Fruit fly (Drosophila melanogaster) whole organism, wandering third instar larva: ENCODE data around the gene GstZ2.
A peak's percentile ranks its signal among the peaks of the same experiment; 100 is the strongest.

Experiments
- Abd-B ChIP-seq: fragments of >200 bp; optimal IDR thresholded peaks from 2 replicates; lab custom pipeline; 2017; ENCODE audit warnings: missing biosample characterization, missing genetic modification characterization
- CG9705 ChIP-seq: fragments of 200-800 bp; sonication (Bioruptor generic); optimal IDR thresholded peaks from 2 replicates; lab custom pipeline; 2018; ENCODE audit warnings: missing biosample characterization, mild to moderate bottlenecking, missing genetic modification characterization
- CrebA ChIP-seq: fragments of 200-800 bp; sonication (Bioruptor generic); optimal IDR thresholded peaks from 2 replicates; lab custom pipeline; 2016; ENCODE audit warnings: missing biosample characterization, mild to moderate bottlenecking, missing genetic modification characterization, borderline replicate concordance
- Dfd ChIP-seq: fragments of >200 bp; optimal IDR thresholded peaks from 2 replicates; lab custom pipeline; 2017; ENCODE audit warnings: missing biosample characterization, missing genetic modification characterization
- Dif ChIP-seq: fragments of 200-275, 200-300 bp; sonication (Bioruptor generic); optimal IDR thresholded peaks from 2 replicates; lab custom pipeline; 2018; ENCODE audit warnings: missing biosample characterization, missing genetic modification characterization; ENCODE audit not compliant: partially characterized antibody
- GATAd ChIP-seq: sonication (Bioruptor generic); optimal IDR thresholded peaks from 2 replicates; lab custom pipeline; 2016; ENCODE audit warnings: missing biosample characterization, missing genetic modification characterization
- Hnf4 ChIP-seq: fragments of 200-800 bp; sonication (Bioruptor generic); optimal IDR thresholded peaks from 2 replicates; lab custom pipeline; 2016; ENCODE audit warnings: missing biosample characterization, mild to moderate bottlenecking, missing genetic modification characterization
- Hr78 ChIP-seq: fragments of >200 bp; optimal IDR thresholded peaks from 2 replicates; lab custom pipeline; 2017; ENCODE audit warnings: missing biosample characterization, missing genetic modification characterization
- Hr83 ChIP-seq: fragments of 200-300 bp; sonication (Bioruptor generic); optimal IDR thresholded peaks from 2 replicates; lab custom pipeline; 2016; ENCODE audit warnings: missing biosample characterization, mild to moderate bottlenecking, missing genetic modification characterization, moderate library complexity; ENCODE audit not compliant: poor library complexity, severe bottlenecking
- Mio ChIP-seq: sonication (Bioruptor generic); optimal IDR thresholded peaks from 2 replicates; lab custom pipeline; 2016; ENCODE audit warnings: missing biosample characterization, missing genetic modification characterization
- N ChIP-seq: fragments of >200 bp; optimal IDR thresholded peaks from 2 replicates; lab custom pipeline; 2018; ENCODE audit warnings: missing biosample characterization, missing external identifiers, missing genetic modification characterization
- OdsH ChIP-seq: fragments of 200-800 bp; sonication (Bioruptor generic); optimal IDR thresholded peaks from 2 replicates; lab custom pipeline; 2016; ENCODE audit warnings: missing biosample characterization, mild to moderate bottlenecking, missing genetic modification characterization
- Rel ChIP-seq, 2 experiments: fragments of 200-800 bp; sonication (Bioruptor generic) in 1 of 2; optimal IDR thresholded peaks; 2 replicates in 1 of 2; 3 replicates in 1 of 2; lab custom pipeline; 2016 to 2019; ENCODE audit warnings: mild to moderate bottlenecking in 2 of 2, missing biosample characterization in 2 of 2, missing genetic modification characterization in 2 of 2, moderate library complexity in 1 of 2
- Sp1 ChIP-seq: fragments of 200-800 bp; sonication (Bioruptor generic); optimal IDR thresholded peaks from 3 replicates; lab custom pipeline; 2019; ENCODE audit warnings: missing biosample characterization, mild to moderate bottlenecking, missing genetic modification characterization, moderate library complexity
- Vsx2 ChIP-seq: fragments of 200-300, 225-300 bp; sonication (Bioruptor generic); optimal IDR thresholded peaks from 2 replicates; lab custom pipeline; 2018; ENCODE audit warnings: missing biosample characterization, missing genetic modification characterization; ENCODE audit not compliant: partially characterized antibody
- br ChIP-seq: fragments of 200-800 bp; sonication (Bioruptor generic); optimal IDR thresholded peaks from 2 replicates; lab custom pipeline; 2016; ENCODE audit warnings: missing biosample characterization, missing genetic modification characterization
- brk ChIP-seq: fragments of 200-800 bp; sonication (Bioruptor generic); optimal IDR thresholded peaks from 2 replicates; lab custom pipeline; 2016; ENCODE audit warnings: missing biosample characterization, mild to moderate bottlenecking, missing genetic modification characterization
- dl ChIP-seq, 2 experiments: fragments of 175-275, 200-275 bp in 1 of 2; fragments of 200-275 bp in 1 of 2; sonication (Bioruptor generic); optimal IDR thresholded peaks; lab custom pipeline; 2018; ENCODE audit warnings: mild to moderate bottlenecking in 2 of 2, missing biosample characterization in 2 of 2, missing genetic modification characterization in 2 of 2, moderate library complexity in 2 of 2; ENCODE audit not compliant: partially characterized antibody in 2 of 2, insufficient read depth in 1 of 2
- dmrt93B ChIP-seq: fragments of 200-800 bp; sonication (Bioruptor generic); optimal IDR thresholded peaks from 2 replicates; lab custom pipeline; 2018; ENCODE audit warnings: missing biosample characterization, mild to moderate bottlenecking, missing genetic modification characterization
- ey ChIP-seq: fragments of 200-800 bp; sonication (Bioruptor generic); optimal IDR thresholded peaks from 2 replicates; lab custom pipeline; 2016; ENCODE audit warnings: missing biosample characterization, missing genetic modification characterization
- foxo ChIP-seq, 2 experiments: fragments of 200-800 bp; sonication (Bioruptor generic); optimal IDR thresholded peaks; 2 replicates in 1 of 2; 3 replicates in 1 of 2; lab custom pipeline; 2016 to 2017; ENCODE audit warnings: missing biosample characterization in 2 of 2, missing genetic modification characterization in 2 of 2
- fru ChIP-seq: fragments of 200-800 bp; sonication (Bioruptor generic); optimal IDR thresholded peaks from 3 replicates; lab custom pipeline; 2016; ENCODE audit warnings: missing biosample characterization, mild to moderate bottlenecking, missing genetic modification characterization
- h ChIP-seq: fragments of 200-800 bp; sonication (Bioruptor generic); optimal IDR thresholded peaks from 3 replicates; lab custom pipeline; 2016; ENCODE audit warnings: missing biosample characterization, mild to moderate bottlenecking, missing genetic modification characterization
- jim ChIP-seq: fragments of 175-275, 200-325 bp; sonication (Bioruptor generic); optimal IDR thresholded peaks from 2 replicates; lab custom pipeline; 2016; ENCODE audit warnings: missing biosample characterization, mild to moderate bottlenecking, missing genetic modification characterization
- lola ChIP-seq: fragments of >200 bp; optimal IDR thresholded peaks from 2 replicates; lab custom pipeline; 2017; ENCODE audit warnings: missing biosample characterization, missing genetic modification characterization
- pan ChIP-seq: fragments of >200 bp; optimal IDR thresholded peaks from 2 replicates; lab custom pipeline; 2017
- psq ChIP-seq: fragments of 200-800 bp; sonication (Bioruptor generic); optimal IDR thresholded peaks from 3 replicates; lab custom pipeline; 2017; ENCODE audit warnings: missing biosample characterization, mild to moderate bottlenecking, missing genetic modification characterization, moderate library complexity
- rgr ChIP-seq: fragments of 200-800 bp; sonication (Bioruptor generic); optimal IDR thresholded peaks from 3 replicates; lab custom pipeline; 2016; ENCODE audit warnings: missing biosample characterization, mild to moderate bottlenecking, missing genetic modification characterization
- sage ChIP-seq: fragments of 200-800 bp; sonication (Bioruptor generic); optimal IDR thresholded peaks from 2 replicates; lab custom pipeline; 2016; ENCODE audit warnings: missing biosample characterization, mild to moderate bottlenecking, missing genetic modification characterization
- sv ChIP-seq: fragments of 200-800 bp; sonication (Bioruptor generic); optimal IDR thresholded peaks from 3 replicates; lab custom pipeline; 2016; ENCODE audit warnings: missing biosample characterization, missing genetic modification characterization
- tai ChIP-seq: sonication (Bioruptor generic); optimal IDR thresholded peaks from 2 replicates; lab custom pipeline; 2016; ENCODE audit warnings: missing biosample characterization, missing genetic modification characterization
- usp ChIP-seq: fragments of >200 bp; optimal IDR thresholded peaks from 2 replicates; lab custom pipeline; 2017; ENCODE audit warnings: missing biosample characterization, missing genetic modification characterization
- woc ChIP-seq: sonication (Bioruptor generic); optimal IDR thresholded peaks from 2 replicates; lab custom pipeline; 2016; ENCODE audit warnings: missing biosample characterization, mild to moderate bottlenecking, missing genetic modification characterization

The GstZ2 gene

dm6 chr3R:9433774-9434173, 26.7 kb downstream of the GstZ2 start:
- TF ChIP-seq tai (no peak), OdsH (no peak), jim (GFP tag; lab: Kevin White, UChicago) (no peak), h (GFP tag; lab: Kevin White, UChicago) (no peak), Abd-B (GFP tag; lab: Kevin White, UChicago) (no peak), CrebA (GFP tag; lab: Kevin White, UChicago) (no peak), Sp1 (no peak), fru (GFP tag; lab: Kevin White, UChicago) (no peak), Mio (GFP tag; lab: Kevin White, UChicago) (no peak), sage (GFP tag; lab: Kevin White, UChicago) (no peak), Dfd (GFP tag; lab: Kevin White, UChicago) (no peak), CG9705 (no peak), brk (GFP tag; lab: Kevin White, UChicago) (no peak), br (no peak)

DNA sequence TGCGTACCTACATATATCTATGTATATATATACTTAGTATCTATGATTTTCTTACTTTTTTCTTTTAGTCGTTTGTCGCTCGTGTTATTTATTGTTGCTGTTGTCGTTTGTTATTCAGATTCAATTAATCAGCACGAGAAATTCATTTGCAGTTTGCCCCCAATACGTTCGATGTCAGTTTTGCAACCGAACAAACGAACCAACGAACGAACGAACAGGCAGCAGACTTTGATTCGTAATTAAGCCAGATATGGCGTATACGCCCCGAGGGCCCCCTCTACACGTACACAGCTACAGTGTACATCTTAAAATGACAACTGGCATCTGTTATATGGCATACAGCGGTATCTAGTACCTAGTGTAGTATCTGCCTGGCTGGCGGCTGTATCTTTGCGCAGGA, 27.2 kb downstream of the GstZ2 start:
- TF ChIP-seq ey (GFP tag; lab: Kevin White, UChicago) (no peak), Rel (GFP tag; optimal IDR thresholded peaks at IDR 0.05; lab: Kevin White, UChicago) (no peak), Rel (tag; optimal IDR thresholded peaks at IDR 0.05; lab: Kevin White, UChicago) (no peak), Hr83 (GFP tag; lab: Kevin White, UChicago) (no peak), dl (GFP tag; optimal IDR thresholded peaks at IDR 0.05; lab: Kevin White, UChicago; ENCODE audit: insufficient read depth in 1 of 2, partially characterized antibody in 2 of 2) (no peak), jim (GFP tag; lab: Kevin White, UChicago) (no peak), CrebA (GFP tag; lab: Kevin White, UChicago) (no peak), pan (lab: Kevin White, UChicago) (no peak), N (GFP tag; lab: Kevin White, UChicago) (no peak), dmrt93B (GFP tag; lab: Kevin White, UChicago) (no peak), br (no peak), Dfd (GFP tag; lab: Kevin White, UChicago) (no peak), Vsx2 (GFP tag; lab: Kevin White, UChicago) (no peak), sage (GFP tag; lab: Kevin White, UChicago) (no peak), h (GFP tag; lab: Kevin White, UChicago) (no peak), Hnf4 (no peak)

DNA sequence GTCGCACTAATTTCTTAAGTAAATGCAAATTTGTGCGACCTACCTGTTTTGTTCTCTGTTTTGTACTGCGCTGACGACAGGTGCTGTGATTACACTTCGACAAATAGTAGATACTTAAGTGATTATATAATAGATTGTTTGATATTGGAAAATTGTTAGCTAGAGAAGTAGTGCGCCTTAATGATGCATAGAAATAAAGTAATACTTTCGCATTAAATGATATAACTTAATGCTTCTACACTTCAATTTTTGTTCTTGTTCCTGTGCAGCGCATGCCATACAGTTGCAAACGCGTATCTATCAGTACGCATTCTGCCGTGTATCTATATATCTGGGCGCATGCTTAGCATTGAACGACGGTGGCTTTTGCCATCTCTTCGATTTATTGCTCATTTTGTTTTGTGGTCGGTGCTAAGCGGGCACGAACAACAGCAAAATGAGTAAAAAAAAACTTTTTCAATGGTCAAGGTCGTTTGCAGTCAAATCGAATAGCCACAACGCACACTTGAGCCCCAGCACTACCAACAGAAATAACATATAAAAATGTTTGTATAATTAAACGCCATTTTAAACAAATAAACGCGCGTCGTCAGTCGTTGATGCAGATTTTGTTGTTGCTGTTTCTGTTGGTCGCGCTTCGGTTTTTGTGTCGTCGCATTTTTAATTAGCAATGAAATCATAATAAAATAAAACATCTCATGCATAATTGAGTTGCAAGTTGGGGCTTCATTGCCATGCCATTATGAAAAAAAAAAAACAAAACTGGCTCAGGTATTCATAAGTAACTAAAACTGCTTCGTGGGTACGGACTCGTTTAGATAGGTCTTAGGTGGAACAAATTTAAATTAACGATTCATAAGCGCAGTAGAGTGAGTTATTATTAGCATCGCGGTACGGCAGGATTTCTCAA, 29.9 kb downstream of the GstZ2 start:
- TF ChIP-seq dl (GFP tag; optimal IDR thresholded peaks at IDR 0.05; lab: Kevin White, UChicago; ENCODE audit: insufficient read depth in 1 of 2, partially characterized antibody in 2 of 2) (no peak), CrebA (GFP tag; lab: Kevin White, UChicago) (no peak), psq (GFP tag; lab: Kevin White, UChicago) (peak; percentile 3), Hnf4 (no peak), Dfd (GFP tag; lab: Kevin White, UChicago) (no peak), CG9705 (no peak), tai (no peak), ey (GFP tag; lab: Kevin White, UChicago) (peak; percentile 40), Sp1 (no peak), woc (GFP tag; lab: Kevin White, UChicago) (no peak), foxo (GFP tag; optimal IDR thresholded peaks at IDR 0.05; lab: Kevin White, UChicago) (peak in 1 of 2 experiments; percentile 50), brk (GFP tag; lab: Kevin White, UChicago) (no peak), usp (GFP tag; lab: Kevin White, UChicago) (no peak), sv (GFP tag; lab: Kevin White, UChicago) (peak; percentile 1), dmrt93B (GFP tag; lab: Kevin White, UChicago) (no peak), GATAd (no peak), sage (GFP tag; lab: Kevin White, UChicago) (no peak), rgr (GFP tag; lab: Kevin White, UChicago) (peak; percentile 30), Rel (GFP tag; optimal IDR thresholded peaks at IDR 0.05; lab: Kevin White, UChicago) (no peak), Rel (tag; optimal IDR thresholded peaks at IDR 0.05; lab: Kevin White, UChicago) (no peak), Vsx2 (GFP tag; lab: Kevin White, UChicago) (no peak), lola (GFP tag; lab: Kevin White, UChicago) (no peak), br (no peak), Hr78 (no peak), fru (GFP tag; lab: Kevin White, UChicago) (peak; percentile 47), OdsH (peak; percentile 36), Dif (GFP tag; lab: Kevin White, UChicago) (no peak), Abd-B (GFP tag; lab: Kevin White, UChicago) (no peak)
